Worm (Caenorhabditis elegans) whole organism, L3 larva: ENCODE results near the gene eri-3.
A peak's percentile ranks its signal among the peaks of the same experiment; 100 is the strongest.

Experiments
- ZK546.5 ChIP-seq: sonication (generic microtip); optimal IDR thresholded peaks from 2 replicates; lab custom pipeline; 2017; ENCODE audit warnings: missing biosample characterization, missing genetic modification characterization
- aly-2 ChIP-seq: fragments of 150-350 bp; optimal IDR thresholded peaks from 2 replicates; lab custom pipeline; 2014; ENCODE audit warnings: missing biosample characterization, missing genetic modification characterization
- ama-1 ChIP-seq: fragments of 150-350 bp; optimal IDR thresholded peaks from 2 replicates; lab custom pipeline; 2018
- ceh-28 ChIP-seq: fragments of 150-350 bp; optimal IDR thresholded peaks from 2 replicates; lab custom pipeline; 2014; ENCODE audit warnings: missing biosample characterization, missing genetic modification reagents, missing genetic modification characterization
- ceh-9 ChIP-seq: sonication (generic microtip); optimal IDR thresholded peaks from 2 replicates; lab custom pipeline; 2018; ENCODE audit warnings: missing biosample characterization, missing genetic modification characterization
- daf-12 ChIP-seq: fragments of 150-350 bp; optimal IDR thresholded peaks from 2 replicates; lab custom pipeline; 2014; ENCODE audit warnings: missing biosample characterization, missing genetic modification reagents, missing genetic modification characterization
- egl-27 ChIP-seq: sonication (generic microtip); optimal IDR thresholded peaks from 4 replicates; lab custom pipeline; 2017; ENCODE audit warnings: missing biosample characterization, missing genetic modification reagents, missing genetic modification characterization
- egl-5 ChIP-seq: fragments of 150-350 bp; optimal IDR thresholded peaks from 2 replicates; lab custom pipeline; 2017; ENCODE audit warnings: missing biosample characterization, missing genetic modification reagents, missing genetic modification characterization, inconsistent platforms
- elt-2 ChIP-seq: sonication (generic microtip); optimal IDR thresholded peaks from 2 replicates; lab custom pipeline; 2016; ENCODE audit warnings: missing genetic modification reagents, mild to moderate bottlenecking, missing genetic modification characterization, missing compliant biosample characterization
- elt-3 ChIP-seq, 3 experiments: fragments of 150-350 bp in 1 of 3; sonication (generic microtip) in 2 of 3; optimal IDR thresholded peaks; 2 replicates in 2 of 3; 4 replicates in 1 of 3; lab custom pipeline; 2014 to 2017; ENCODE audit warnings: missing biosample characterization in 3 of 3, missing genetic modification characterization in 3 of 3
- fos-1 ChIP-seq: fragments of 150-350 bp; optimal IDR thresholded peaks from 2 replicates; lab custom pipeline; 2014; ENCODE audit warnings: missing biosample characterization, missing genetic modification characterization
- hmg-11 ChIP-seq: sonication (generic microtip); optimal IDR thresholded peaks from 2 replicates; lab custom pipeline; 2016; ENCODE audit warnings: missing genetic modification characterization, missing compliant biosample characterization
- jun-1 ChIP-seq: fragments of 150-350 bp; optimal IDR thresholded peaks from 2 replicates; lab custom pipeline; 2014; ENCODE audit warnings: missing biosample characterization, missing genetic modification reagents, missing genetic modification characterization
- lin-39 ChIP-seq: fragments of 150-350 bp; optimal IDR thresholded peaks from 2 replicates; lab custom pipeline; 2018; ENCODE audit warnings: missing biosample characterization, missing genetic modification reagents, missing genetic modification characterization
- mdl-1 ChIP-seq: fragments of 150-350 bp; optimal IDR thresholded peaks from 2 replicates; lab custom pipeline; 2014; ENCODE audit warnings: missing biosample characterization, missing genetic modification characterization
- mml-1 ChIP-seq: fragments of 150-350 bp; sonication (generic microtip); optimal IDR thresholded peaks from 3 replicates; lab custom pipeline; 2014; ENCODE audit warnings: missing biosample characterization, missing genetic modification characterization
- nhr-11 ChIP-seq: fragments of 150-350 bp; optimal IDR thresholded peaks from 2 replicates; lab custom pipeline; 2014; ENCODE audit warnings: missing biosample characterization, missing genetic modification characterization
- nhr-12 ChIP-seq: fragments of 150-350 bp; optimal IDR thresholded peaks from 2 replicates; lab custom pipeline; 2014; ENCODE audit warnings: missing biosample characterization, missing genetic modification characterization
- nhr-43 ChIP-seq: sonication (generic microtip); optimal IDR thresholded peaks from 2 replicates; lab custom pipeline; 2016; ENCODE audit warnings: mild to moderate bottlenecking, missing genetic modification characterization, missing compliant biosample characterization; ENCODE audit not compliant: poor library complexity, severe bottlenecking
- nhr-67 ChIP-seq: fragments of 150-350 bp; optimal IDR thresholded peaks from 2 replicates; lab custom pipeline; 2014; ENCODE audit warnings: missing biosample characterization, missing genetic modification characterization
- nhr-76 ChIP-seq: fragments of 150-350 bp; sonication (generic microtip); optimal IDR thresholded peaks from 5 replicates; lab custom pipeline; 2014; ENCODE audit warnings: missing biosample characterization, missing genetic modification characterization
- nhr-77 ChIP-seq: fragments of 150-350 bp; optimal IDR thresholded peaks from 2 replicates; lab custom pipeline; 2014; ENCODE audit warnings: missing biosample characterization, missing genetic modification characterization
- pha-4 ChIP-seq: fragments of 150-350 bp; optimal IDR thresholded peaks from 2 replicates; lab custom pipeline; 2014; ENCODE audit warnings: missing biosample characterization, missing genetic modification reagents, missing genetic modification characterization
- sea-2 ChIP-seq: fragments of 150-350 bp; sonication (generic microtip); optimal IDR thresholded peaks from 4 replicates; lab custom pipeline; 2014; ENCODE audit warnings: missing biosample characterization, missing genetic modification reagents, missing genetic modification characterization
- skn-1 ChIP-seq: fragments of 150-350 bp; optimal IDR thresholded peaks from 2 replicates; lab custom pipeline; 2014; ENCODE audit warnings: missing biosample characterization, missing genetic modification characterization
- snpc-4 ChIP-seq: fragments of 150-350 bp; optimal IDR thresholded peaks from 2 replicates; lab custom pipeline; 2014; ENCODE audit warnings: missing biosample characterization, missing genetic modification characterization
- tbx-2 ChIP-seq: sonication (generic microtip); optimal IDR thresholded peaks from 2 replicates; lab custom pipeline; 2016; ENCODE audit warnings: mild to moderate bottlenecking, missing genetic modification characterization, missing compliant biosample characterization
- unc-39 ChIP-seq: sonication (generic microtip); optimal IDR thresholded peaks from 4 replicates; lab custom pipeline; 2017; ENCODE audit warnings: missing biosample characterization, missing genetic modification characterization
- unc-62 ChIP-seq: fragments of 150-350 bp; sonication (generic microtip); optimal IDR thresholded peaks from 4 replicates; lab custom pipeline; 2014; ENCODE audit warnings: missing biosample characterization, missing genetic modification reagents, missing genetic modification characterization
- zag-1 ChIP-seq: fragments of 150-350 bp; optimal IDR thresholded peaks from 2 replicates; lab custom pipeline; 2014; ENCODE audit warnings: missing biosample characterization, missing genetic modification characterization
- ztf-11 ChIP-seq: fragments of 150-350 bp; optimal IDR thresholded peaks from 2 replicates; lab custom pipeline; 2014; ENCODE audit warnings: missing biosample characterization, missing genetic modification characterization
- ztf-4 ChIP-seq: fragments of 150-350 bp; optimal IDR thresholded peaks from 2 replicates; lab custom pipeline; 2014; ENCODE audit warnings: missing biosample characterization, missing genetic modification characterization

The eri-3 gene

DNA sequence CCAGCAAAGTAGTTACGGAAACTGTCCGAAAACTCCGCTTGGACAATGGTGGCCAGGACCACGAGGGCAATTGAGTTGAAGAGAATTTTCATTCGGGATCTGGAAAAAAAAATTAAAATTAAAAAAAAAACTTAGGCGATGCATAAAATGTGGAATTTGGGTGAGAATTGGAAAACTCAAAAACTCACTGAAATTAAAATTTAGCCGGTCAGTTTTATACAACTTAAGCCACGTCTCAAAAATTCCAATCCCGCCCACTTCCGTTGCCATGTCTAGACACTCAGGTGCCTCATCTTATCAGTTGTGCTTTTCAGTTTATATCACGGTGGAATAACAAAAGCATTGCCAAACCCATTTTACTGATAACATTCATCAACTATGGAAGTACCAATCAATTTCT, 12.4 kb upstream of the eri-3 start, which contains the start of gene lips-11:
Gene lips-11 (minus strand): TSS at position 101 of the 400 bp plus-strand sequence.
- TF ChIP-seq nhr-77 (tag; lab: Kevin White, UChicago): no peak
- TF ChIP-seq ztf-11 (tag; lab: Kevin White, UChicago): no peak
- TF ChIP-seq elt-2 (tag; lab: Kevin White, UChicago): peak; percentile 19
- no peak for TF ChIP-seq zag-1 (tag; lab: Kevin White, UChicago)
- TF ChIP-seq, all 47 proteins: peak for 1

DNA sequence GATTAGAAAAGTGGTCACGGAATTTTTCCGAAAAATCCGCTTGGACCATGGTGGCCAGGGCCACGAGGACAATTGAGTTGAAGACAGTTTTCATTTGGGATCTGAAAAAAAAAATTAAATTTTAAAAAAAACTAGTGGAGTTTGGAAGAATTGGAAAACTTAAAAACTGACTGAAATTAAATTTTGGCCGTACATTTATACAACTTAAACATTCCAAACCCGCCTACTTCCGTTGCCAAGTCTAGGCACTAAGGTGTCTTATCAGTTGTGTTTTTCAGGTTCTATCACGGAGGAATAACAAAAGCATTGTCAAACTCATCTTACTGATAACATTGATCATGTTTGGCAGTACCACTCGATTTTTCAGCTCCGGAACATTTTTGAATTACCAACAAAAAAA, 9.2 kb upstream of the eri-3 start, which contains the start of gene lips-12:
Gene lips-12 (minus strand): TSS at position 101 of the 400 bp plus-strand sequence.
- TF ChIP-seq ceh-28 (tag; lab: Kevin White, UChicago): no peak
- no peak for TF ChIP-seq sea-2 (GFP tag; lab: Kevin White, UChicago)
- TF ChIP-seq nhr-12 (tag; lab: Kevin White, UChicago): no peak
- no peak for TF ChIP-seq skn-1 (tag; lab: Kevin White, UChicago)
- no peak for TF ChIP-seq mdl-1 (tag; lab: Kevin White, UChicago)
- TF ChIP-seq unc-62 (GFP tag; lab: Kevin White, UChicago): no peak
- TF ChIP-seq jun-1: no peak
- TF ChIP-seq nhr-67 (tag; lab: Kevin White, UChicago): no peak
- TF ChIP-seq fos-1: no peak
- TF ChIP-seq ztf-4 (tag; lab: Kevin White, UChicago): no peak
- TF ChIP-seq unc-39: no peak
- no peak for TF ChIP-seq pha-4 (tag; lab: Kevin White, UChicago)
- TF ChIP-seq ztf-11 (tag; lab: Kevin White, UChicago): no peak
- no peak for TF ChIP-seq hmg-11 (tag; lab: Kevin White, UChicago)

DNA sequence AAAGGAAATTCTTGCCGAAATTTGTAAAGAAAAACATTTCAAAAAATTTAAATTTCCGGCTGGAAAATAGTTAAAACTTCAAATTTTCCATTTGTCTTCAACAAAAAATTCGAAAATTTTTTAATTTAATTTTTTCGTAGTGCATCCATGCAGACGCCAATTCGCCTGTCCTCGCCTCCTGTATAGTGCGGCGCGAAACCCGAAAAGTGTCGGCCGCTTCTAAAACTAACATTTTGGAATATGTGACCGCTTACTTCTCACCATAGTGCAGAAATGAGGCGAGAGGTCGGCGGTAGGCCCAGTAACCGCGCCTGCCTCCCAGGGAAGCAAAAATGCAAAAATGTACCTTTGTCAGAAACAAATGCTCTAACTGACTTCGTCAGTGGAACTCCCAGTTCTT, 6.8 kb upstream of the eri-3 start:
- TF ChIP-seq mdl-1 (tag; lab: Kevin White, UChicago): no peak
- TF ChIP-seq ceh-9: no peak
- no peak for TF ChIP-seq nhr-12 (tag; lab: Kevin White, UChicago)
- TF ChIP-seq snpc-4: peak; percentile 9

DNA sequence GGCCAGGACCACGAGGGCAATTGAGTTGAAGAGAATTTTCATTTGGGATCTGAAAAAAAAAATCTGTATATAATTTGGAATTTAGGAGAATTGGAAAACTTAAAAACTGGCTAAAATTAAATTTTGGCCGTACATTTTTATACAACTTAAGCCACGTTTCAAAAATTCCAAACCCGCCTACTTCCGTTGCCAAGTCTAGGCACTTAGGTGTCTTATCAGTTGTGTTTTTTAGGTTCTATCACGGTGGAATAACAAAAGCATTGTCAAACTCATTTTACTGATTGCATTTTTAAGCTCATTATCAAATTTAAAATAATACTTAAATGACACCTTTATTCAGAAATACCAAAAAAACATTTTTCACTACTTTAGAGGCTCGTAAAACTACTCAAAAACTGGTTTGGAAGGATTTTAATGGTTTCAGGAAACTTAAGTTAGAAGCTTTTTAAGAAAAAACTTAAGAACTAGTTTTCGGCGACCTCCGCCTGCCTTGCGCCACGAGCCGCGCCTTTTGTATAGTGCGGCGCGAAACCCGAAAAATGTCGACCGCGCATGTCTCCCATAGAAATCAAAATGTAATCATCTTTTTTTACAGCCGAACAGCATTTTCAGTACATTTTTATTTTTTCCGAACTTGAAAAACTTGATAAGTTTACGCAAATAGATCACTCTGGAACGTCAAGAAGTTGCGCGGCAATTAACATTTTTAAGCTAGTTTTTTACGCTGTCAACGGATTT, 5.2 kb upstream of the eri-3 start, which contains the start of gene lips-13:
Gene lips-13 (minus strand): TSS at position 51 of the 738 bp plus-strand sequence.
- no peak for TF ChIP-seq nhr-43 (tag; lab: Kevin White, UChicago)
- no peak for TF ChIP-seq ztf-11 (tag; lab: Kevin White, UChicago)
- no peak for TF ChIP-seq zag-1 (tag; lab: Kevin White, UChicago)
- TF ChIP-seq, all 47 proteins: peak for 0

DNA sequence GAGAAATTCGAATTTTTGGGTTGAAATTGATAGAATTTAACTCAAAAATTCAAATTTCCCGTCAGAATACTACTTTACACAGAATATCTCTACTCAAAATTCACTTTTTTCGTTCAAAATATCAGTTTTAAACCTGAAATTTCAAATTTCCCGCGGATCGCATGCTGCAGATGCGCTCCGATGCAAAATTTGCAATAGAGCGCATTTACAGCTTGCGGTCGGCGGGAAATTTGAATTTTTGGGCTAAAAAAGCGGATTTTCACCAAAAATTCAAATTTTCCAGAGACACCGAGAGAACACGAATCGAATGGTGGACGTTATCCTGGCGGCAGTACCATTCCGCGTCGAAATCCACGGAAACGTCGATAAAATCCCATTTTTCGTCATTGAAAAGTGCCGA, 1.4 kb downstream of the eri-3 start:
- TF ChIP-seq elt-3 (tag; optimal IDR thresholded peaks at IDR 0.05; lab: Kevin White, UChicago) (no peak), egl-27 (tag; lab: Kevin White, UChicago) (no peak), unc-39 (no peak), ama-1 (lab: Kevin White, UChicago) (no peak), ztf-11 (tag; lab: Kevin White, UChicago) (no peak), hmg-11 (tag; lab: Kevin White, UChicago) (no peak), pha-4 (tag; lab: Kevin White, UChicago) (no peak), egl-5 (tag; lab: Kevin White, UChicago) (no peak), nhr-76 (tag; lab: Kevin White, UChicago) (no peak), aly-2 (tag; lab: Kevin White, UChicago) (no peak), lin-39 (no peak), tbx-2 (tag; lab: Kevin White, UChicago) (no peak), nhr-12 (tag; lab: Kevin White, UChicago) (no peak), ZK546.5 (no peak), skn-1 (tag; lab: Kevin White, UChicago) (no peak), mml-1 (tag; lab: Kevin White, UChicago) (no peak), nhr-11 (tag; lab: Kevin White, UChicago) (no peak), daf-12 (tag; lab: Kevin White, UChicago) (no peak), zag-1 (tag; lab: Kevin White, UChicago) (no peak), jun-1 (no peak)
